Fruit fly (Drosophila melanogaster) whole organism, embryonic: Measurements from ENCODE around the gene Npc2a.

ENCODE experiments used
- ATbp ChIP-seq: fragments of 200-800 bp; sonication (Bioruptor generic); optimal IDR thresholded peaks from 2 replicates; lab custom pipeline; 2017; ENCODE audit warnings: missing biosample characterization, mild to moderate bottlenecking, missing genetic modification characterization, missing genetic modification reagents
- Abd-B ChIP-seq: fragments of 200-800 bp; sonication (Bioruptor generic); optimal IDR thresholded peaks from 2 replicates; lab custom pipeline; 2018; ENCODE audit warnings: missing biosample characterization, mild to moderate bottlenecking, missing genetic modification characterization, moderate library complexity
- CG10979 ChIP-seq: fragments of 200-800 bp; sonication (Bioruptor generic); optimal IDR thresholded peaks from 2 replicates; lab custom pipeline; 2018; ENCODE audit warnings: missing biosample characterization, mild to moderate bottlenecking, missing genetic modification characterization, moderate library complexity
- CG11247 ChIP-seq: fragments of 200-800 bp; sonication (Bioruptor generic); IDR thresholded peaks from 2 replicates; pipeline ENCODE4 v1.3.6; 2022; ENCODE audit warnings: missing biosample characterization, missing genetic modification characterization
- CG11456 ChIP-seq: fragments of 200-800 bp; sonication (Bioruptor generic); IDR thresholded peaks from 3 replicates; pipeline ENCODE4 v1.3.6; 2022; ENCODE audit warnings: missing biosample characterization, missing genetic modification characterization
- CG11723 ChIP-seq: fragments of 200-800 bp; sonication (Bioruptor generic); optimal IDR thresholded peaks from 2 replicates; lab custom pipeline; 2017; ENCODE audit warnings: missing biosample characterization, mild to moderate bottlenecking, missing genetic modification characterization
- CG15696 ChIP-seq: fragments of 200-800 bp; sonication (Bioruptor generic); optimal IDR thresholded peaks from 2 replicates; lab custom pipeline; 2019; ENCODE audit warnings: missing biosample characterization, mild to moderate bottlenecking, missing genetic modification characterization, moderate library complexity
- CG1602 ChIP-seq: fragments of 200-800 bp; sonication (Bioruptor generic); optimal IDR thresholded peaks from 3 replicates; lab custom pipeline; 2016; ENCODE audit warnings: missing biosample characterization, missing genetic modification characterization
- CG16779 ChIP-seq: fragments of 200-800 bp; sonication (Bioruptor generic); IDR thresholded peaks from 2 replicates; pipeline ENCODE4 v1.3.6; 2022; ENCODE audit warnings: missing biosample characterization, missing genetic modification characterization
- CG18262 ChIP-seq: fragments of 200-800 bp; optimal IDR thresholded peaks from 3 replicates; lab custom pipeline; 2019; ENCODE audit warnings: missing biosample characterization, mild to moderate bottlenecking, missing genetic modification characterization, moderate library complexity
- CG2116 ChIP-seq: fragments of 200-800 bp; sonication (Bioruptor generic); optimal IDR thresholded peaks from 3 replicates; lab custom pipeline; 2018; ENCODE audit warnings: missing biosample characterization, mild to moderate bottlenecking, missing genetic modification characterization
- CG2678 ChIP-seq: fragments of 200-800 bp; sonication (Bioruptor generic); optimal IDR thresholded peaks from 3 replicates; lab custom pipeline; 2019; ENCODE audit warnings: missing biosample characterization, mild to moderate bottlenecking, missing genetic modification characterization, moderate library complexity
- CG3726 ChIP-seq: fragments of 200-800 bp; sonication (Bioruptor generic); IDR thresholded peaks from 3 replicates; pipeline ENCODE4, ENCODE4 v1.3.6; 2022; ENCODE audit warnings: missing biosample characterization, missing genetic modification characterization
- CG3838 ChIP-seq: fragments of 200-800 bp; sonication (Bioruptor generic); optimal IDR thresholded peaks from 3 replicates; lab custom pipeline; 2016; ENCODE audit warnings: missing biosample characterization, missing genetic modification characterization
- CG42726 ChIP-seq: fragments of 200-800 bp; sonication (Bioruptor generic); IDR thresholded peaks from 2 replicates; pipeline ENCODE4 v1.3.6; 2022; ENCODE audit warnings: missing biosample characterization, missing genetic modification characterization; ENCODE audit not compliant: partially characterized antibody
- CG4820 ChIP-seq: fragments of 200-800 bp; sonication (Bioruptor generic); optimal IDR thresholded peaks from 3 replicates; lab custom pipeline; 2016; ENCODE audit warnings: missing biosample characterization, missing genetic modification characterization
- CG6254 ChIP-seq: fragments of 200-800 bp; sonication (Bioruptor generic); optimal IDR thresholded peaks from 3 replicates; lab custom pipeline; 2017; ENCODE audit warnings: mild to moderate bottlenecking, missing biosample characterization, missing genetic modification reagents, missing genetic modification characterization
- CG7745 ChIP-seq: fragments of 200-800 bp; sonication (Bioruptor generic); optimal IDR thresholded peaks from 2 replicates; lab custom pipeline; 2018; ENCODE audit warnings: missing biosample characterization, mild to moderate bottlenecking, missing genetic modification characterization, moderate library complexity
- CG7839 ChIP-seq: fragments of 200-800 bp; sonication (Bioruptor generic); optimal IDR thresholded peaks from 3 replicates; lab custom pipeline; 2018; ENCODE audit warnings: missing biosample characterization, mild to moderate bottlenecking, missing genetic modification characterization, moderate library complexity
- CG7928 ChIP-seq: fragments of 200-800 bp; sonication (Bioruptor generic); optimal IDR thresholded peaks from 2 replicates; lab custom pipeline; 2017; ENCODE audit warnings: missing biosample characterization, mild to moderate bottlenecking, missing genetic modification characterization
- CG8924 ChIP-seq: fragments of 200-800 bp; optimal IDR thresholded peaks from 3 replicates; lab custom pipeline; 2019; ENCODE audit warnings: missing biosample characterization, mild to moderate bottlenecking, missing genetic modification characterization, moderate library complexity
- CG9817 ChIP-seq: fragments of 200-800 bp; sonication (Bioruptor generic); optimal IDR thresholded peaks from 2 replicates; lab custom pipeline; 2018; ENCODE audit warnings: missing biosample characterization, mild to moderate bottlenecking, missing genetic modification characterization, moderate library complexity
- CoRest ChIP-seq: fragments of 200-800 bp; sonication (Bioruptor generic); optimal IDR thresholded peaks from 3 replicates; lab custom pipeline; 2018; ENCODE audit warnings: missing biosample characterization, mild to moderate bottlenecking, missing genetic modification characterization, moderate library complexity
- Eip74EF ChIP-seq, 2 experiments: fragments of 200-800 bp in 1 of 2; fragments of >200 bp in 1 of 2; sonication (Bioruptor generic) in 1 of 2; optimal IDR thresholded peaks; 2 replicates each; lab custom pipeline; 2017 to 2019; ENCODE audit warnings: missing biosample characterization in 2 of 2, missing genetic modification characterization in 2 of 2, mild to moderate bottlenecking in 1 of 2, moderate library complexity in 1 of 2
- Hr3 ChIP-seq: fragments of 200-800 bp; sonication (Bioruptor generic); optimal IDR thresholded peaks from 3 replicates; lab custom pipeline; 2016; ENCODE audit warnings: missing biosample characterization, missing genetic modification characterization
- Pdp1 ChIP-seq, 2 experiments: fragments of 200-800 bp; sonication (Bioruptor generic); optimal IDR thresholded peaks; 3 replicates each; lab custom pipeline; 2016; ENCODE audit warnings: missing biosample characterization in 2 of 2, missing genetic modification characterization in 2 of 2, mild to moderate bottlenecking in 1 of 2, moderate library complexity in 1 of 2
- Sin3A ChIP-seq: fragments of >200 bp; optimal IDR thresholded peaks from 2 replicates; lab custom pipeline; 2018
- Sox102F ChIP-seq: fragments of 200-800 bp; sonication (Bioruptor generic); optimal IDR thresholded peaks from 2 replicates; lab custom pipeline; 2018; ENCODE audit warnings: missing biosample characterization, mild to moderate bottlenecking, missing genetic modification characterization, moderate library complexity
- Ssrp ChIP-seq: fragments of 200-800 bp; sonication (Bioruptor generic); optimal IDR thresholded peaks from 2 replicates; lab custom pipeline; 2018; ENCODE audit warnings: missing biosample characterization, mild to moderate bottlenecking, missing genetic modification characterization, moderate library complexity
- Xbp1 ChIP-seq: fragments of 200-800 bp; sonication (Bioruptor generic); optimal IDR thresholded peaks from 3 replicates; lab custom pipeline; 2016; ENCODE audit warnings: missing biosample characterization, mild to moderate bottlenecking, missing genetic modification characterization
- YL-1 ChIP-seq: fragments of 200-800 bp; sonication (Bioruptor generic); optimal IDR thresholded peaks from 3 replicates; lab custom pipeline; 2017; ENCODE audit warnings: missing biosample characterization, mild to moderate bottlenecking, missing genetic modification characterization
- aop ChIP-seq: fragments of 200-800 bp; sonication (Bioruptor generic); IDR thresholded peaks from 2 replicates; pipeline ENCODE4 v1.3.6; 2022; ENCODE audit warnings: missing biosample characterization, missing genetic modification characterization
- bbx ChIP-seq: fragments of 200-800 bp; sonication (Bioruptor generic); IDR thresholded peaks from 2 replicates; pipeline ENCODE4 v1.3.6; 2022; ENCODE audit warnings: missing biosample characterization, missing genetic modification characterization; ENCODE audit not compliant: partially characterized antibody
- chif ChIP-seq, 2 experiments: fragments of 200-800 bp; sonication (Bioruptor generic); optimal IDR thresholded peaks; 3 replicates each; lab custom pipeline; 2016; ENCODE audit warnings: missing biosample characterization in 2 of 2, missing genetic modification characterization in 2 of 2
- dati ChIP-seq: fragments of 200-800 bp; sonication (Bioruptor generic); IDR thresholded peaks from 2 replicates; pipeline ENCODE4 v1.3.6; 2022; ENCODE audit warnings: missing biosample characterization, missing genetic modification characterization
- emc ChIP-seq: fragments of 200-800 bp; sonication (Bioruptor generic); optimal IDR thresholded peaks from 2 replicates; lab custom pipeline; 2016; ENCODE audit warnings: missing biosample characterization, missing genetic modification characterization
- ems ChIP-seq: fragments of 200-800 bp; sonication (Bioruptor generic); optimal IDR thresholded peaks from 3 replicates; lab custom pipeline; 2016; ENCODE audit warnings: missing biosample characterization, missing genetic modification characterization
- grau ChIP-seq: fragments of 200-800 bp; optimal IDR thresholded peaks from 3 replicates; lab custom pipeline; 2019; ENCODE audit warnings: missing biosample characterization, mild to moderate bottlenecking, missing genetic modification characterization, moderate library complexity
- ken ChIP-seq: fragments of 200-800 bp; sonication (Bioruptor generic); IDR thresholded peaks from 3 replicates; pipeline ENCODE4 v1.3.6; 2022; ENCODE audit warnings: missing biosample characterization, missing genetic modification characterization
- lab ChIP-seq: fragments of 200-800 bp; sonication (Bioruptor generic); optimal IDR thresholded peaks from 3 replicates; lab custom pipeline; 2017; ENCODE audit warnings: missing biosample characterization, missing genetic modification characterization, mild to moderate bottlenecking, moderate library complexity, missing genetic modification reagents
- luna ChIP-seq: fragments of 200-800 bp; sonication (Bioruptor generic); optimal IDR thresholded peaks from 2 replicates; lab custom pipeline; 2016; ENCODE audit warnings: missing biosample characterization, missing genetic modification characterization
- nmo ChIP-seq: fragments of 200-800 bp; sonication (Bioruptor generic); optimal IDR thresholded peaks from 2 replicates; lab custom pipeline; 2018; ENCODE audit warnings: missing biosample characterization, mild to moderate bottlenecking, missing genetic modification characterization, moderate library complexity
- nom ChIP-seq: fragments of 200-800 bp; sonication (Bioruptor generic); optimal IDR thresholded peaks from 2 replicates; lab custom pipeline; 2017; ENCODE audit warnings: missing biosample characterization, missing genetic modification characterization, mild to moderate bottlenecking, moderate library complexity, missing genetic modification reagents
- otp ChIP-seq: fragments of 200-800 bp; sonication (Bioruptor generic); IDR thresholded peaks from 3 replicates; pipeline ENCODE4, ENCODE4 v1.3.6; 2022; ENCODE audit warnings: missing biosample characterization, missing genetic modification characterization
- pnt ChIP-seq: fragments of 200-800 bp; sonication (Bioruptor generic); optimal IDR thresholded peaks from 3 replicates; lab custom pipeline; 2016; ENCODE audit warnings: missing biosample characterization, missing genetic modification characterization
- ranshi ChIP-seq: fragments of 200-800 bp; sonication (Bioruptor generic); IDR thresholded peaks from 2 replicates; pipeline ENCODE4 v1.3.6; 2022; ENCODE audit warnings: missing biosample characterization, missing genetic modification characterization
- repo ChIP-seq: fragments of 200-800 bp; sonication (Bioruptor generic); optimal IDR thresholded peaks from 2 replicates; lab custom pipeline; 2016; ENCODE audit warnings: missing biosample characterization, missing genetic modification characterization
- rib ChIP-seq: fragments of 200-800 bp; sonication (Bioruptor generic); IDR thresholded peaks from 2 replicates; pipeline ENCODE4 v1.3.6; 2022; ENCODE audit warnings: missing biosample characterization, missing genetic modification characterization
- row ChIP-seq: fragments of 200-800 bp; sonication (Bioruptor generic); IDR thresholded peaks from 3 replicates; pipeline ENCODE4 v1.3.6; 2022; ENCODE audit warnings: missing biosample characterization, missing genetic modification characterization
- sisA ChIP-seq: fragments of 200-800 bp; sonication (Bioruptor generic); IDR thresholded peaks from 2 replicates; pipeline ENCODE4 v1.3.6; 2022; ENCODE audit warnings: missing biosample characterization, missing genetic modification characterization
- tin ChIP-seq: fragments of 200-800 bp; sonication (Bioruptor generic); optimal IDR thresholded peaks from 3 replicates; lab custom pipeline; 2016; ENCODE audit warnings: missing biosample characterization, missing genetic modification characterization

Gene Npc2a

dm6 chr2L:2032076-2032475 is 44.0 kb downstream of the Npc2a start:
- no peak for TF ChIP-seq ATbp (GFP tag; lab: Kevin White, UChicago)
- peak; percentile 64 for TF ChIP-seq nmo
- no peak for TF ChIP-seq CG11723 (GFP tag; lab: Kevin White, UChicago)
- TF ChIP-seq grau (tag; lab: Kevin White, UChicago), result no peak
- peak; percentile 18 for TF ChIP-seq CG4820 (GFP tag; lab: Kevin White, UChicago)
- TF ChIP-seq CG1602 (GFP tag; lab: Kevin White, UChicago), result no peak
- no peak for TF ChIP-seq nom (GFP tag; lab: Kevin White, UChicago)
- no peak for TF ChIP-seq Hr3 (GFP tag; lab: Kevin White, UChicago)
- no peak for TF ChIP-seq Eip74EF (GFP tag; optimal IDR thresholded peaks at IDR 0.05; lab: Kevin White, UChicago)
- TF ChIP-seq CG18262 (tag; lab: Kevin White, UChicago), result peak; percentile 58
- TF ChIP-seq CG11247 (GFP tag; lab: Robert Waterston, UW), result no peak
- peak; percentile 5 for TF ChIP-seq Sox102F
- no peak for TF ChIP-seq CG2116 (GFP tag; lab: Kevin White, UChicago)
- no peak for TF ChIP-seq chif (GFP tag; optimal IDR thresholded peaks at IDR 0.05; lab: Kevin White, UChicago)
- TF ChIP-seq CG16779 (GFP tag; lab: Robert Waterston, UW), result no peak
- no peak for TF ChIP-seq CG8924 (tag; lab: Kevin White, UChicago)
- peak; percentile 53 for TF ChIP-seq CG2678
- TF ChIP-seq otp (GFP tag; lab: Robert Waterston, UW), result 0 out of 3 replicates have a peak, but pooled peaks have one; percentile 38
- no peak for TF ChIP-seq CG7745 (tag; lab: Kevin White, UChicago)
- no peak for TF ChIP-seq ems (GFP tag; lab: Kevin White, UChicago)
- TF ChIP-seq CG3838, result no peak
- TF ChIP-seq emc (GFP tag; lab: Kevin White, UChicago), result no peak
- TF ChIP-seq row (GFP tag; lab: Robert Waterston, UW), result peak; percentile 48; the same call in 2 of the 3 replicates
- TF ChIP-seq repo (GFP tag; lab: Kevin White, UChicago), result no peak
- peak; percentile 36 for TF ChIP-seq CG7839
- no peak for TF ChIP-seq sisA (GFP tag; lab: Robert Waterston, UW)
- no peak for TF ChIP-seq Xbp1 (GFP tag; lab: Kevin White, UChicago)
- peak in 1 of 2 experiments; percentile 12 for TF ChIP-seq Pdp1 (GFP tag; optimal IDR thresholded peaks at IDR 0.05; lab: Kevin White, UChicago)
- TF ChIP-seq tin (GFP tag; lab: Kevin White, UChicago), result peak; percentile 10
- peak; percentile 38 for TF ChIP-seq CoRest (tag; lab: Kevin White, UChicago)
- TF ChIP-seq Abd-B, result peak; percentile 19
- no peak for TF ChIP-seq ranshi (GFP tag; lab: Robert Waterston, UW)
- TF ChIP-seq rib (GFP tag; lab: Robert Waterston, UW), result no peak
- TF ChIP-seq CG42726 (GFP tag; lab: Robert Waterston, UW), result no peak
- no peak for TF ChIP-seq aop (GFP tag; lab: Robert Waterston, UW)
- TF ChIP-seq CG9817 (tag; lab: Kevin White, UChicago), result peak; percentile 22
- no peak for TF ChIP-seq CG3726
- no peak for TF ChIP-seq CG6254 (GFP tag; lab: Kevin White, UChicago)
- TF ChIP-seq YL-1, result no peak
- no peak for TF ChIP-seq pnt
- TF ChIP-seq CG15696 (tag; lab: Kevin White, UChicago), result peak; percentile 27
- TF ChIP-seq Ssrp (tag; lab: Kevin White, UChicago), result peak; percentile 20
- TF ChIP-seq CG10979 (tag; lab: Kevin White, UChicago), result peak; percentile 60
- TF ChIP-seq CG7928 (GFP tag; lab: Kevin White, UChicago), result no peak
- TF ChIP-seq dati (GFP tag; lab: Robert Waterston, UW), result no peak
- no peak for TF ChIP-seq luna (GFP tag; lab: Kevin White, UChicago)
- TF ChIP-seq lab (GFP tag; lab: Kevin White, UChicago), result no peak
- TF ChIP-seq ken, result no peak
- no peak for TF ChIP-seq bbx (GFP tag; lab: Robert Waterston, UW)
- no peak for TF ChIP-seq Sin3A (lab: Kevin White, UChicago)
- TF ChIP-seq CG11456, result no peak
